Fruit fly (Drosophila melanogaster): ENCODE results near the gene Prosbeta2.

Prosbeta2 gene

dm6 chr3L:15007271-15007948 is 7.7 kb downstream of the Prosbeta2 start:
- TF ChIP-seq kay (GFP tag; ENCODE audit: borderline replicate concordance), result no peak
- no peak for TF ChIP-seq tj (GFP tag; optimal IDR thresholded peaks at IDR 0.05)
- no peak for TF ChIP-seq Hr96 (GFP tag; optimal IDR thresholded peaks at IDR 0.05)

- TF ChIP-seq Mnt (GFP tag; optimal IDR thresholded peaks at IDR 0.05), result no peak
- no peak for TF ChIP-seq Clk (GFP tag; optimal IDR thresholded peaks at IDR 0.05)
- no peak for TF ChIP-seq bab1 (GFP tag; optimal IDR thresholded peaks at IDR 0.05)
- no peak for TF ChIP-seq pad (GFP tag; optimal IDR thresholded peaks at IDR 0.05)
- TF ChIP-seq CG7045 (GFP tag; optimal IDR thresholded peaks at IDR 0.05), result no peak
Observed at dm6 chr3L:15009681-15010080, 9.9 kb downstream of the Prosbeta2 start.

- TF ChIP-seq toe (GFP tag; optimal IDR thresholded peaks at IDR 0.05) (no peak), Mnt (GFP tag; optimal IDR thresholded peaks at IDR 0.05) (no peak), CG1620 (GFP tag; optimal IDR thresholded peaks at IDR 0.05) (no peak), bab1 (GFP tag; optimal IDR thresholded peaks at IDR 0.05) (no peak), Clk (GFP tag; optimal IDR thresholded peaks at IDR 0.05) (no peak), ovo (GFP tag; optimal IDR thresholded peaks at IDR 0.05) (no peak), tj (GFP tag; optimal IDR thresholded peaks at IDR 0.05) (no peak), CG7045 (GFP tag; optimal IDR thresholded peaks at IDR 0.05) (no peak), pad (GFP tag; optimal IDR thresholded peaks at IDR 0.05) (no peak), kay (GFP tag; ENCODE audit: borderline replicate concordance) (no peak), cic (GFP tag; optimal IDR thresholded peaks at IDR 0.05) (no peak), CG12768 (GFP tag; optimal IDR thresholded peaks at IDR 0.05) (no peak), CG11617 (GFP tag; optimal IDR thresholded peaks at IDR 0.05) (no peak), CG5204 (GFP tag; optimal IDR thresholded peaks at IDR 0.05) (no peak), Crg-1 (GFP tag; optimal IDR thresholded peaks at IDR 0.05) (no peak), CG7101 (tag; optimal IDR thresholded peaks at IDR 0.05) (no peak), Hr96 (GFP tag; optimal IDR thresholded peaks at IDR 0.05) (no peak), CG33017 (tag; optimal IDR thresholded peaks at IDR 0.05) (no peak)
Observed at dm6 chr3L:15010601-15011000, 10.8 kb downstream of the Prosbeta2 start.

dm6 chr3L:15011142-15011541 is 11.4 kb downstream of the Prosbeta2 start:
- no peak for TF ChIP-seq Mnt (GFP tag; optimal IDR thresholded peaks at IDR 0.05)
- TF ChIP-seq Crg-1 (GFP tag; optimal IDR thresholded peaks at IDR 0.05), result no peak
- TF ChIP-seq CG7101 (tag; optimal IDR thresholded peaks at IDR 0.05), result no peak
- no peak for TF ChIP-seq CG7045 (GFP tag; optimal IDR thresholded peaks at IDR 0.05)
- TF ChIP-seq bab1 (GFP tag; optimal IDR thresholded peaks at IDR 0.05), result no peak

dm6 chr3L:15011638-15012335 is 12.0 kb downstream of the Prosbeta2 start:
- TF ChIP-seq ovo (GFP tag; optimal IDR thresholded peaks at IDR 0.05) (no peak), kay (GFP tag; ENCODE audit: borderline replicate concordance) (peak; percentile 61), CG12768 (GFP tag; optimal IDR thresholded peaks at IDR 0.05) (peak; percentile 18), CG7101 (tag; optimal IDR thresholded peaks at IDR 0.05) (peak; percentile 18), CG14711 (tag; optimal IDR thresholded peaks at IDR 0.05) (peak; percentile 25), CG33017 (tag; optimal IDR thresholded peaks at IDR 0.05) (peak; percentile 34)

- no peak for TF ChIP-seq CG14711 (tag; optimal IDR thresholded peaks at IDR 0.05)
- TF ChIP-seq kay (GFP tag; ENCODE audit: borderline replicate concordance), result no peak
- no peak for TF ChIP-seq CG1620 (GFP tag; optimal IDR thresholded peaks at IDR 0.05)
- TF ChIP-seq Mnt (GFP tag; optimal IDR thresholded peaks at IDR 0.05), result no peak
- TF ChIP-seq CG33017 (tag; optimal IDR thresholded peaks at IDR 0.05), result no peak
Observed at dm6 chr3L:15013296-15013695, 13.5 kb downstream of the Prosbeta2 start.

dm6 chr3L:15013957-15014692 is 14.4 kb downstream of the Prosbeta2 start, which contains the start of gene Reck:
Gene Reck (minus strand): TSS chr3L:15014062.
- TF ChIP-seq cic (GFP tag; optimal IDR thresholded peaks at IDR 0.05), result no peak
- peak; percentile 46 for TF ChIP-seq CG12768 (GFP tag; optimal IDR thresholded peaks at IDR 0.05)

- no peak for TF ChIP-seq CG5204 (GFP tag; optimal IDR thresholded peaks at IDR 0.05)
Observed at dm6 chr3L:15021008-15021407, 21.3 kb downstream of the Prosbeta2 start.

Data from whole organism, adult.